Fruit fly (Drosophila melanogaster): Measurements from ENCODE around the gene promL.
A peak's percentile ranks its signal among the peaks of the same experiment; 100 is the strongest.

DNA sequence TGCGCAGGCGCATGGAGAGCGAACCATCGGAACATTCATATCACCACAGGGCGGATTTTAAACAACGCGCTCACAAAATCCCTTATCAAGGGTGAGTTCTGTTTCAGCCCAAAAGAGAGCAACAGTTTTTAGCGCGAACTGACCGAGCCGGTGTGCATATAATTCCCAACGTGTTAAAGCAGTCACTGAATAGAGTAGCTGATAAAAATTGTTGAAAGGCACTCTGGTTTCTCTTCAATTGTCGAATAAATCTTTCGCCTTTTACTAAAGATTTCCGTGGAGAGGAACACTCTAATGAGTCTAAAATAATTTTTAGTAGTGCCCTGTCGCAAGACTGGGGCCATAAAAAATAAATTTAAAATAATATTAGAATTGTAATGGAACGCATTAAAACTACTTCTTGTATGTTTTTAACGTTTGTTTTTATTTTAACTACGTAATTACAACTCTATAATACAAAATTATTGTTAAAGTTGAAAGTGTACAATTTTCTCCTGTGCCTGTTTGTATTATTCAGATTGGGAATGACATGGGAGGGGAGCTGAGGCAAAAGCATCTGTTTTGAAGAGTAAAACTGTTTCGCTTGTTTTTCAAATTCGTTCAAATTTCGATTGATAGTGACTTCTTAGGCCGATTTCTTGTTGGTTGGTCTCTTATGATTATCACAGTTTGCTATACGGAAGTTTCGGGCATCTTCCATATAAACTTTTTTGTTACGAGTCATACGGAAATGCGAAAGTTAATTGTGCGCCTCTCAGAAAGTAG, 36.8 kb downstream of the promL start:
- no peak for TF ChIP-seq sage (GFP tag; optimal IDR thresholded peaks at IDR 0.05)
- TF ChIP-seq fru (GFP tag; optimal IDR thresholded peaks at IDR 0.05) = peak; percentile 59
- peak; percentile 44 for TF ChIP-seq rgr (GFP tag; optimal IDR thresholded peaks at IDR 0.05)
- no peak for TF ChIP-seq dmrt93B (GFP tag; optimal IDR thresholded peaks at IDR 0.05)
- no peak for TF ChIP-seq Hr78 (GFP tag; optimal IDR thresholded peaks at IDR 0.05)
- TF ChIP-seq CG9705 (GFP tag; optimal IDR thresholded peaks at IDR 0.05) = no peak
- TF ChIP-seq OdsH (GFP tag; optimal IDR thresholded peaks at IDR 0.05) = peak; percentile 38
- TF ChIP-seq Dfd (GFP tag; optimal IDR thresholded peaks at IDR 0.05) = no peak
- TF ChIP-seq br (GFP tag; optimal IDR thresholded peaks at IDR 0.05) = peak; percentile 58
- peak; percentile 37 for TF ChIP-seq psq (GFP tag; optimal IDR thresholded peaks at IDR 0.05)

Data from whole organism, wandering third instar larva.